Fruit fly (Drosophila melanogaster) whole organism, embryonic: ENCODE data around the gene RpL24-like.

ENCODE experiments used
- Aef1 ChIP-seq: fragments of 200-800 bp; sonication (Bioruptor generic); IDR thresholded peaks from 3 replicates; pipeline ENCODE4 v1.3.6; 2022; ENCODE audit warnings: missing biosample characterization, missing genetic modification characterization
- C15 ChIP-seq: fragments of 200-800 bp; sonication (Bioruptor generic); IDR thresholded peaks from 3 replicates; pipeline ENCODE4 v1.3.6; 2022; ENCODE audit warnings: missing biosample characterization, missing genetic modification characterization
- CG10267 ChIP-seq: fragments of 200-800 bp; sonication (Bioruptor generic); optimal IDR thresholded peaks from 2 replicates; lab custom pipeline; 2018; ENCODE audit warnings: missing biosample characterization, mild to moderate bottlenecking, missing genetic modification characterization, moderate library complexity
- CG11560 ChIP-seq: fragments of 200-800 bp; sonication (Bioruptor generic); IDR thresholded peaks from 3 replicates; pipeline ENCODE4 v1.3.6; 2022; ENCODE audit warnings: missing biosample characterization, missing genetic modification characterization
- CG13624 ChIP-seq: fragments of 200-800 bp; sonication (Bioruptor generic); optimal IDR thresholded peaks from 2 replicates; lab custom pipeline; 2016; ENCODE audit warnings: missing biosample characterization, missing genetic modification characterization
- CG14441 ChIP-seq: fragments of 200-800 bp; sonication (Bioruptor generic); IDR thresholded peaks from 2 replicates; pipeline ENCODE4 v1.3.6; 2022; ENCODE audit warnings: missing biosample characterization, missing genetic modification characterization
- CG15073 ChIP-seq: fragments of 200-800 bp; sonication (Bioruptor generic); optimal IDR thresholded peaks from 2 replicates; lab custom pipeline; 2016; ENCODE audit warnings: missing biosample characterization, missing genetic modification characterization
- CG1647 ChIP-seq: fragments of 200-800 bp; sonication (Bioruptor generic); optimal IDR thresholded peaks from 3 replicates; lab custom pipeline; 2016; ENCODE audit warnings: missing biosample characterization, missing genetic modification characterization
- CG2202 ChIP-seq: fragments of 200-800 bp; sonication (Bioruptor generic); optimal IDR thresholded peaks from 2 replicates; lab custom pipeline; 2018; ENCODE audit warnings: missing biosample characterization, mild to moderate bottlenecking, missing genetic modification characterization
- CG3163 ChIP-seq: fragments of 200-800 bp; sonication (Bioruptor generic); optimal IDR thresholded peaks from 3 replicates; lab custom pipeline; 2016; ENCODE audit warnings: missing biosample characterization, missing genetic modification characterization
- CG3726 ChIP-seq: fragments of 200-800 bp; sonication (Bioruptor generic); IDR thresholded peaks from 3 replicates; pipeline ENCODE4, ENCODE4 v1.3.6; 2022; ENCODE audit warnings: missing biosample characterization, missing genetic modification characterization
- CG6175 ChIP-seq: fragments of 200-800 bp; sonication (Bioruptor generic); IDR thresholded peaks from 3 replicates; pipeline ENCODE4 v1.3.6; 2022; ENCODE audit warnings: missing biosample characterization, missing genetic modification characterization
- CG6272 ChIP-seq: fragments of 200-800 bp; sonication (Bioruptor generic); IDR thresholded peaks from 2 replicates; pipeline ENCODE4 v1.3.6; 2022; ENCODE audit warnings: missing biosample characterization, missing genetic modification characterization
- CG8290 ChIP-seq, 3 experiments: fragments of 200-800 bp; sonication (Bioruptor generic); optimal IDR thresholded peaks; 2 replicates each; lab custom pipeline; 2016 to 2019; ENCODE audit warnings: missing biosample characterization in 3 of 3, missing genetic modification characterization in 3 of 3, mild to moderate bottlenecking in 2 of 3, moderate library complexity in 1 of 3
- CG8359 ChIP-seq: fragments of 200-800 bp; sonication (Bioruptor generic); optimal IDR thresholded peaks from 2 replicates; lab custom pipeline; 2017; ENCODE audit warnings: missing biosample characterization, mild to moderate bottlenecking, missing genetic modification characterization, borderline replicate concordance
- CoRest ChIP-seq: fragments of 200-800 bp; sonication (Bioruptor generic); optimal IDR thresholded peaks from 3 replicates; lab custom pipeline; 2018; ENCODE audit warnings: missing biosample characterization, mild to moderate bottlenecking, missing genetic modification characterization, moderate library complexity
- D19A ChIP-seq: fragments of 200-800 bp; optimal IDR thresholded peaks from 3 replicates; lab custom pipeline; 2019; ENCODE audit warnings: missing biosample characterization, mild to moderate bottlenecking, missing genetic modification characterization, moderate library complexity
- Dad ChIP-seq: fragments of 200-800 bp; sonication (Bioruptor generic); optimal IDR thresholded peaks from 3 replicates; lab custom pipeline; 2016; ENCODE audit warnings: missing biosample characterization, missing genetic modification characterization
- HLH54F ChIP-seq: fragments of 200-800 bp; sonication (Bioruptor generic); optimal IDR thresholded peaks from 3 replicates; lab custom pipeline; 2016; ENCODE audit warnings: missing biosample characterization, missing genetic modification characterization
- HmgZ ChIP-seq: fragments of 200-800 bp; sonication (Bioruptor generic); optimal IDR thresholded peaks from 2 replicates; lab custom pipeline; 2018; ENCODE audit warnings: missing biosample characterization, mild to moderate bottlenecking, missing genetic modification characterization
- MESR4 ChIP-seq: fragments of 200-800 bp; sonication (Bioruptor generic); optimal IDR thresholded peaks from 2 replicates; lab custom pipeline; 2018; ENCODE audit warnings: missing biosample characterization, mild to moderate bottlenecking, missing genetic modification characterization, moderate library complexity
- Meics ChIP-seq: fragments of 200-800 bp; sonication (Bioruptor generic); optimal IDR thresholded peaks from 2 replicates; lab custom pipeline; 2017; ENCODE audit warnings: missing biosample characterization, mild to moderate bottlenecking, missing genetic modification characterization
- Mrtf ChIP-seq: fragments of 200-800 bp; sonication (Bioruptor generic); IDR thresholded peaks from 3 replicates; pipeline ENCODE4 v1.3.6; 2022; ENCODE audit warnings: missing biosample characterization, missing genetic modification characterization
- Myb ChIP-seq: fragments of 200-800 bp; sonication (Bioruptor generic); optimal IDR thresholded peaks from 2 replicates; lab custom pipeline; 2016; ENCODE audit warnings: missing biosample characterization, missing genetic modification characterization
- Sox100B ChIP-seq: fragments of 200-800 bp; sonication (Bioruptor generic); optimal IDR thresholded peaks from 3 replicates; lab custom pipeline; 2018; ENCODE audit warnings: missing biosample characterization, mild to moderate bottlenecking, missing genetic modification characterization
- Spps ChIP-seq: fragments of 200-800 bp; sonication (Bioruptor generic); optimal IDR thresholded peaks from 2 replicates; lab custom pipeline; 2018; ENCODE audit warnings: missing biosample characterization, mild to moderate bottlenecking, missing genetic modification characterization
- Trl ChIP-seq, 3 experiments: fragments of >200 bp in 2 of 3; fragments of 200-800 bp in 1 of 3; sonication (Bioruptor generic) in 1 of 3; optimal IDR thresholded peaks; 2 replicates in 1 of 3; 3 replicates in 2 of 3; lab custom pipeline; 2016 to 2017; ENCODE audit warnings: missing biosample characterization in 1 of 3, missing genetic modification characterization in 1 of 3
- bigmax ChIP-seq: fragments of 200-800 bp; sonication (Bioruptor generic); optimal IDR thresholded peaks from 2 replicates; lab custom pipeline; 2018; ENCODE audit warnings: missing biosample characterization, mild to moderate bottlenecking, missing genetic modification characterization
- br ChIP-seq: fragments of >200 bp; optimal IDR thresholded peaks from 2 replicates; lab custom pipeline; 2017
- corto ChIP-seq: fragments of 200-800 bp; sonication (Bioruptor generic); optimal IDR thresholded peaks from 2 replicates; lab custom pipeline; 2016; ENCODE audit warnings: missing biosample characterization, mild to moderate bottlenecking, missing genetic modification characterization, moderate library complexity
- disco-r ChIP-seq: fragments of 200-800 bp; sonication (Bioruptor generic); optimal IDR thresholded peaks from 2 replicates; lab custom pipeline; 2016; ENCODE audit warnings: missing biosample characterization, missing genetic modification characterization
- dm ChIP-seq: fragments of 200-800 bp; sonication (Bioruptor generic); optimal IDR thresholded peaks from 3 replicates; lab custom pipeline; 2016; ENCODE audit warnings: missing biosample characterization, missing genetic modification characterization
- ems ChIP-seq: fragments of 200-800 bp; sonication (Bioruptor generic); optimal IDR thresholded peaks from 3 replicates; lab custom pipeline; 2016; ENCODE audit warnings: missing biosample characterization, missing genetic modification characterization
- ftz-f1 ChIP-seq: fragments of 200-800 bp; sonication (Bioruptor generic); optimal IDR thresholded peaks from 2 replicates; lab custom pipeline; 2016; ENCODE audit warnings: missing biosample characterization, missing genetic modification characterization
- fu2 ChIP-seq: fragments of 200-800 bp; sonication (Bioruptor generic); optimal IDR thresholded peaks from 2 replicates; lab custom pipeline; 2016; ENCODE audit warnings: missing biosample characterization, missing genetic modification characterization
- gcm ChIP-seq: fragments of 200-800 bp; sonication (Bioruptor generic); optimal IDR thresholded peaks from 2 replicates; lab custom pipeline; 2019; ENCODE audit warnings: missing biosample characterization, mild to moderate bottlenecking, missing genetic modification characterization, moderate library complexity
- gfzf ChIP-seq: fragments of 200-800 bp; sonication (Bioruptor generic); optimal IDR thresholded peaks from 2 replicates; lab custom pipeline; 2016; ENCODE audit warnings: missing biosample characterization, mild to moderate bottlenecking, missing genetic modification characterization, moderate library complexity
- kay ChIP-seq: fragments of 200-800 bp; sonication (Bioruptor generic); optimal IDR thresholded peaks from 2 replicates; lab custom pipeline; 2016; ENCODE audit warnings: missing biosample characterization, missing genetic modification characterization
- lab ChIP-seq: fragments of 200-800 bp; sonication (Bioruptor generic); optimal IDR thresholded peaks from 3 replicates; lab custom pipeline; 2017; ENCODE audit warnings: missing biosample characterization, missing genetic modification characterization, mild to moderate bottlenecking, moderate library complexity, missing genetic modification reagents
- p53 ChIP-seq: fragments of 200-800 bp; sonication (Bioruptor generic); optimal IDR thresholded peaks from 2 replicates; lab custom pipeline; 2016; ENCODE audit warnings: missing biosample characterization, missing genetic modification characterization
- pita ChIP-seq: fragments of 200-800 bp; sonication (Bioruptor generic); optimal IDR thresholded peaks from 2 replicates; lab custom pipeline; 2017; ENCODE audit warnings: missing biosample characterization, mild to moderate bottlenecking, missing genetic modification characterization
- schlank ChIP-seq: fragments of 200-800 bp; sonication (Bioruptor generic); optimal IDR thresholded peaks from 2 replicates; lab custom pipeline; 2018; ENCODE audit warnings: missing biosample characterization, mild to moderate bottlenecking, missing genetic modification characterization
- sim ChIP-seq: fragments of 200-800 bp; sonication (Bioruptor generic); IDR thresholded peaks from 2 replicates; pipeline ENCODE4 v1.3.6; 2022; ENCODE audit warnings: missing biosample characterization, missing genetic modification characterization
- sna ChIP-seq: fragments of 200-800 bp; sonication (Bioruptor generic); IDR thresholded peaks from 2 replicates; pipeline ENCODE4 v1.3.6; 2022; ENCODE audit warnings: missing biosample characterization, missing genetic modification characterization; ENCODE audit not compliant: partially characterized antibody
- sob ChIP-seq: fragments of 200-800 bp; sonication (Bioruptor generic); IDR thresholded peaks from 2 replicates; pipeline ENCODE4 v1.3.6; 2022; ENCODE audit warnings: missing biosample characterization, missing genetic modification characterization
- vnd ChIP-seq: fragments of 200-800 bp; sonication (Bioruptor generic); IDR thresholded peaks from 3 replicates; pipeline ENCODE4 v1.3.6; 2022; ENCODE audit warnings: missing biosample characterization, missing genetic modification characterization; ENCODE audit not compliant: partially characterized antibody
- zen ChIP-seq: fragments of 200-800 bp; sonication (Bioruptor generic); optimal IDR thresholded peaks from 3 replicates; lab custom pipeline; 2018; ENCODE audit warnings: missing biosample characterization, mild to moderate bottlenecking, missing genetic modification characterization, moderate library complexity
- zen2 ChIP-seq: fragments of 200-800 bp; sonication (Bioruptor generic); IDR thresholded peaks from 3 replicates; pipeline ENCODE4 v1.3.6; 2022; ENCODE audit warnings: missing biosample characterization, missing genetic modification characterization; ENCODE audit not compliant: partially characterized antibody
- zfh2 ChIP-seq: fragments of 200-800 bp; sonication (Bioruptor generic); optimal IDR thresholded peaks from 2 replicates; lab custom pipeline; 2016; ENCODE audit warnings: missing biosample characterization, missing genetic modification characterization

Gene RpL24-like

dm6 chr3R:11458022-11458850 lies 26.9 kb upstream of the RpL24-like start (continued):
- no peak for TF ChIP-seq gfzf
- no peak for TF ChIP-seq ftz-f1 (GFP tag; lab: Kevin White, UChicago)
- TF ChIP-seq CG6272 (GFP tag; lab: Robert Waterston, UW), result peak; percentile 63
- peak; percentile 12 to 59 for TF ChIP-seq Trl (optimal IDR thresholded peaks at IDR 0.05; lab: Kevin White, UChicago)
- peak; percentile 40 for TF ChIP-seq Trl (GFP tag; optimal IDR thresholded peaks at IDR 0.05; lab: Kevin White, UChicago)
- TF ChIP-seq CG8359 (GFP tag; lab: Kevin White, UChicago), result no peak
- TF ChIP-seq lab, result peak; percentile 86
- TF ChIP-seq bigmax, result no peak
- TF ChIP-seq gcm (GFP tag; lab: Kevin White, UChicago), result no peak
- TF ChIP-seq ems, result peak; percentile 58
- TF ChIP-seq CG3726 (GFP tag; lab: Robert Waterston, UW), result no peak
- peak; percentile 27 for TF ChIP-seq zen (tag; lab: Kevin White, UChicago)
- peak; percentile 86 for TF ChIP-seq Aef1 (GFP tag; lab: Robert Waterston, UW)
- TF ChIP-seq CG11560 (tag; lab: Robert Waterston, UW), result peak; percentile 64
- TF ChIP-seq fu2 (GFP tag; lab: Kevin White, UChicago), result peak; percentile 46
- TF ChIP-seq vnd (GFP tag; lab: Robert Waterston, UW), result no peak
- TF ChIP-seq br (lab: Kevin White, UChicago), result no peak
- peak; percentile 62 for TF ChIP-seq CG1647 (GFP tag; lab: Kevin White, UChicago)
- no peak for TF ChIP-seq CG2202 (tag; lab: Kevin White, UChicago)
- peak; percentile 18 for TF ChIP-seq D19A (tag; lab: Kevin White, UChicago)
- TF ChIP-seq sob (GFP tag; lab: Robert Waterston, UW), result peak; percentile 85
- peak; percentile 73 for TF ChIP-seq CoRest (tag; lab: Kevin White, UChicago)
- TF ChIP-seq CG8290 (GFP tag; optimal IDR thresholded peaks at IDR 0.05; lab: Kevin White, UChicago), result no peak
- TF ChIP-seq CG8290 (tag; optimal IDR thresholded peaks at IDR 0.05; lab: Kevin White, UChicago), result peak in 1 of 2 experiments; percentile 92
- TF ChIP-seq Mrtf (GFP tag; lab: Robert Waterston, UW), result peak; percentile 82
- TF ChIP-seq CG15073 (GFP tag; lab: Kevin White, UChicago), result no peak
- TF ChIP-seq p53 (GFP tag; lab: Kevin White, UChicago), result no peak
- no peak for TF ChIP-seq corto (GFP tag; lab: Kevin White, UChicago)
- TF ChIP-seq disco-r (GFP tag; lab: Kevin White, UChicago), result peak; percentile 0
- TF ChIP-seq zen2 (GFP tag; lab: Robert Waterston, UW), result no peak
- no peak for TF ChIP-seq sim (GFP tag; lab: Robert Waterston, UW)
- TF ChIP-seq CG13624 (GFP tag; lab: Kevin White, UChicago), result peak; percentile 14
- peak; percentile 65 for TF ChIP-seq kay (GFP tag; lab: Kevin White, UChicago)
- TF ChIP-seq HLH54F, result peak; percentile 68
- peak; percentile 77 for TF ChIP-seq Meics (GFP tag; lab: Kevin White, UChicago)
- TF ChIP-seq Spps (tag; lab: Kevin White, UChicago), result no peak
- peak; percentile 77; the same call in 2 of the 3 replicates for TF ChIP-seq C15 (GFP tag; lab: Robert Waterston, UW)
- peak; percentile 49 for TF ChIP-seq HmgZ
- peak; percentile 46 for TF ChIP-seq Myb (GFP tag; lab: Kevin White, UChicago)
- TF ChIP-seq schlank (tag; lab: Kevin White, UChicago), result peak; percentile 43
- TF ChIP-seq sna (GFP tag; lab: Robert Waterston, UW), result no peak
- TF ChIP-seq Dad (GFP tag; lab: Kevin White, UChicago), result no peak
- TF ChIP-seq zfh2 (GFP tag; lab: Kevin White, UChicago), result peak; percentile 61
- TF ChIP-seq pita (GFP tag; lab: Kevin White, UChicago), result no peak
- TF ChIP-seq dm (GFP tag; lab: Kevin White, UChicago), result no peak
- TF ChIP-seq MESR4, result no peak
- peak; percentile 32 for TF ChIP-seq CG3163 (GFP tag; lab: Kevin White, UChicago)
- peak; percentile 3 for TF ChIP-seq CG10267
- peak; percentile 31 for TF ChIP-seq Sox100B (GFP tag; lab: Kevin White, UChicago)
- peak; percentile 62; the same call in 2 of the 3 replicates for TF ChIP-seq CG6175 (GFP tag; lab: Robert Waterston, UW)
- peak; percentile 90 for TF ChIP-seq CG14441 (GFP tag; lab: Robert Waterston, UW)
